Fruit fly (Drosophila melanogaster) Kc167 (cell line): ENCODE results near the gene primo-2.

Experiments
- Sin3A ChIP-seq: fragments of >200 bp; optimal IDR thresholded peaks from 2 replicates; lab custom pipeline; 2018; ENCODE audit warnings: missing external identifiers
- h ChIP-seq: fragments of >200 bp; optimal IDR thresholded peaks from 3 replicates; lab custom pipeline; 2018; ENCODE audit warnings: missing external identifiers
- ttk ChIP-seq: sonication (Bioruptor generic); optimal IDR thresholded peaks from 2 replicates; lab custom pipeline; 2017; ENCODE audit warnings: missing external identifiers

dm6 chr3R:13713541-13713940, 1.9 kb upstream of the primo-2 start:
- TF ChIP-seq ttk (lab: Kevin White, UChicago) (no peak), Sin3A (lab: Kevin White, UChicago) (no peak), h (lab: Kevin White, UChicago) (no peak)
